Fruit fly (Drosophila melanogaster): ENCODE measurements around the gene RpS10b.

- TF ChIP-seq h (optimal IDR thresholded peaks at IDR 0.05) (no peak), Myc (optimal IDR thresholded peaks at IDR 0.05) (no peak), psq (optimal IDR thresholded peaks at IDR 0.05) (no peak)
These were observed 9.1 kb downstream of the RpS10b start for dm6 chrX:19606971-19607370.

Data from Kc167 (cell line).